Worm (Caenorhabditis elegans): ENCODE measurements around the gene bath-38.

bath-38 gene

DNA sequence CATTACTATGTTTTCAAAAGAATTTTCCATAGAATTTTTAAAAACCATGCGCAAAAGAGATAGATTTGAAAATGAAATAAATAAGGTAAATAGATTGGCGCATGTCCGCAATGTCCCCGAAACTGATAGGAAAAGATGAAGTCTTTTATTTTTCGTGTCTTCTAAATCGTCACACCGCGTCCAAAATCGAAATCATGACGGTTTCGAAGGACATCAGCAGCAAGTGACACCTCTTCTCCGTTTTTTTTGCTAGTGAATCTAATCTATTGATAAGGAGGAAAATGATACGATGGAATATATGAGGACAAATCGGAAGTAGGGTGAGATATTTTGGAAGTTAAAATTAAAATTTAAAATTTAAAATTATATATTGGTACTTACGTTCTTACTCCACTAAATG is 28.9 kb upstream of the bath-38 start:
- TF ChIP-seq elt-3 (tag; optimal IDR thresholded peaks at IDR 0.05) (peak in 2 of 3 experiments; percentile 71 to 92), elt-1 (tag; optimal IDR thresholded peaks at IDR 0.05) (no peak), ceh-82 (tag; optimal IDR thresholded peaks at IDR 0.05) (no peak)

DNA sequence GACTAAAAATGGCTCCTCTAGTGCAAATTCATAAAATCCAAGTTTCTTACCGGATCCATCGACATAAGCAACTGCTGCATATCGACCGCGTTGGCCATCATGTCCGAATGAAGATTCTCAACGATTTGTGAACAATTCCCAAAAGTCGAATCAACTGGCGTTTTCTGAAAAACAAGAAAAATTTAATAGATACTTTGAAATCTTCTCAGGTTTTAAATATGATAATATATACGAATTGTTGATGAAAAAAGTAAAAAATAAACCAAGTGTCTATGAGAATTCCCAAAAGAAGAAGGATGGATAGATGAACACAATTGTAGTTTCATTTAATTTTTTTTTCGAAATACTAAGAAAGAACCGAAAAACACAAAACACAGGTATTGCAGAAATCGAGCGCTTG is 22.7 kb upstream of the bath-38 start, which contains the start of gene die-1:
Gene die-1, minus strand, starts transcription at position 101 of the 400 bp plus-strand sequence.
- TF ChIP-seq pha-4 (tag; optimal IDR thresholded peaks at IDR 0.05) = no peak
- no peak for TF ChIP-seq nhr-76 (tag; optimal IDR thresholded peaks at IDR 0.05)
- TF ChIP-seq lin-15B (tag; optimal IDR thresholded peaks at IDR 0.05) = no peak
- TF ChIP-seq snpc-4 (tag; optimal IDR thresholded peaks at IDR 0.05) = no peak
- TF ChIP-seq nhr-25 (tag; optimal IDR thresholded peaks at IDR 0.05) = no peak
- TF ChIP-seq pqm-1 (tag; optimal IDR thresholded peaks at IDR 0.05) = no peak

ce11 chrII:10065472-10065871 is 20.4 kb upstream of the bath-38 start:
- TF ChIP-seq nhr-28 (tag; optimal IDR thresholded peaks at IDR 0.05) (no peak), unc-62 (GFP tag; optimal IDR thresholded peaks at IDR 0.05) (no peak), ceh-82 (tag; optimal IDR thresholded peaks at IDR 0.05) (no peak), ceh-16 (tag; optimal IDR thresholded peaks at IDR 0.05) (no peak), lsy-12 (tag; optimal IDR thresholded peaks at IDR 0.05) (no peak), tbx-2 (tag; optimal IDR thresholded peaks at IDR 0.05) (no peak), ZK546.5 (tag; optimal IDR thresholded peaks at IDR 0.05) (no peak), nhr-12 (tag; optimal IDR thresholded peaks at IDR 0.05) (no peak), daf-12 (tag; optimal IDR thresholded peaks at IDR 0.05) (no peak), nhr-25 (tag; optimal IDR thresholded peaks at IDR 0.05) (no peak), snpc-4 (tag; optimal IDR thresholded peaks at IDR 0.05) (no peak), unc-39 (tag; optimal IDR thresholded peaks at IDR 0.05) (no peak), zag-1 (tag; optimal IDR thresholded peaks at IDR 0.05) (no peak), lin-39 (tag; optimal IDR thresholded peaks at IDR 0.05) (no peak), elt-3 (tag; optimal IDR thresholded peaks at IDR 0.05) (no peak), elt-1 (tag; optimal IDR thresholded peaks at IDR 0.05) (no peak), sea-2 (GFP tag; optimal IDR thresholded peaks at IDR 0.05) (no peak), hmg-11 (tag; optimal IDR thresholded peaks at IDR 0.05) (no peak), nhr-11 (tag; optimal IDR thresholded peaks at IDR 0.05) (no peak), nhr-67 (tag; optimal IDR thresholded peaks at IDR 0.05) (no peak)

DNA sequence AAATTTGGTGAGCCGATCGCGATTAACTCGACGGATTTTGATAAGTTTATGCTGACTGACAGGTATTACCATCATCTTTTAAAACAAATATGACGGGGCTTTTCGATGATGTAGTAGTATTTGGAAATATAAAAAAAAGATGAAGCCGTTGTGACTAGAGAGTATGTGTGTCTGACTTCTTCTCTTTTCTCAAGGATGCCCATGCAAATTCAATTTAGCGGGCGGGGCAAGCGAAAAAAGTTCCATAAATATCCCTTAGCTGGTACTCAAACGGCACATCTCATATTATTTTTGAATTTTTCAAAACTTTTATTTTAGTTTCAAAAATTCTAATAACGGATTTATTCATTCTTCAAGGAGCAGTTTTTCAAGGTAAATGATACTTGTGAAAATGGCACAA is 15.4 kb upstream of the bath-38 start, which contains the start of gene stg-1:
Gene stg-1, minus strand, starts transcription at position 153 of the 400 bp plus-strand sequence.
- no peak for TF ChIP-seq nfya-1 (tag; optimal IDR thresholded peaks at IDR 0.05; ENCODE audit: insufficient read depth)
- no peak for TF ChIP-seq eor-1 (tag; optimal IDR thresholded peaks at IDR 0.05)
- no peak for TF ChIP-seq egl-5 (tag; optimal IDR thresholded peaks at IDR 0.05)
- no peak for TF ChIP-seq egl-27 (tag; optimal IDR thresholded peaks at IDR 0.05)
- no peak for TF ChIP-seq R02D3.7 (tag; optimal IDR thresholded peaks at IDR 0.05)
- no peak for TF ChIP-seq ceh-16 (tag; optimal IDR thresholded peaks at IDR 0.05)
- no peak for TF ChIP-seq lin-39 (tag; optimal IDR thresholded peaks at IDR 0.05)
- no peak for TF ChIP-seq snpc-4 (tag; optimal IDR thresholded peaks at IDR 0.05)
- TF ChIP-seq fos-1 (tag; optimal IDR thresholded peaks at IDR 0.05) = no peak
- TF ChIP-seq aly-2 (tag; optimal IDR thresholded peaks at IDR 0.05) = no peak
- TF ChIP-seq nhr-43 (tag; optimal IDR thresholded peaks at IDR 0.05; ENCODE audit: poor library complexity, severe bottlenecking) = no peak

DNA sequence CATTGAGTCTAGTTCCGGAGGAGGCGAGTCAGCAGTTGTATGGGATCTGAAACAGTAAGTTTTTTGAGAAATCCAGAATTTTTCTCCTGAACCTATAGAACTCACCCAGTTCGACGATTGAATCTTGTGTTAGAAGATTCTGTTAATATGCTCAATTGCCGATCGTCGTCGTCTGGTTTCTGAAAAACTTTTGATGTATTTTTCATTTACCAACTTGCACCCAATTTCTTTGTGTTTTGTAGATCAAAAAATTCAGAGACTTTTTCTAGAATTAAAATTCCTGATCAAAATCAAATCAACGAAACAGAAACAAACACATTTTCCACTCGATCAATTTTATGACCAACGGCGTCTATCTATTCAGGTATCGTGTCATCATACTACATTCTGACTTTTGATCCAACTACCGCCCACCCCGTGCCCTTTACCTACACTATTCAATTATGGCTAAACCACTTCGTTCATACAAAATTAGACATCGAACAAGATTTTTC is 11.5 kb upstream of the bath-38 start, which contains the start of gene C18D1.2:
Gene C18D1.2, plus strand, starts transcription at position 444 of the 494 bp plus-strand sequence.
- TF ChIP-seq fkh-2 (tag; optimal IDR thresholded peaks at IDR 0.05) (no peak), snpc-4 (tag; optimal IDR thresholded peaks at IDR 0.05) (no peak), tbx-2 (tag; optimal IDR thresholded peaks at IDR 0.05) (no peak), sea-2 (GFP tag; optimal IDR thresholded peaks at IDR 0.05) (no peak), nhr-43 (tag; optimal IDR thresholded peaks at IDR 0.05; ENCODE audit: poor library complexity, severe bottlenecking) (no peak), elt-3 (tag; optimal IDR thresholded peaks at IDR 0.05) (no peak), hmg-11 (tag; optimal IDR thresholded peaks at IDR 0.05) (no peak), lsy-12 (tag; optimal IDR thresholded peaks at IDR 0.05) (no peak), elt-1 (tag; optimal IDR thresholded peaks at IDR 0.05) (no peak), ZK546.5 (tag; optimal IDR thresholded peaks at IDR 0.05) (no peak), fkh-10 (GFP tag; optimal IDR thresholded peaks at IDR 0.05) (no peak), ceh-9 (tag; optimal IDR thresholded peaks at IDR 0.05) (no peak), ceh-28 (tag; optimal IDR thresholded peaks at IDR 0.05) (no peak), aly-2 (tag; optimal IDR thresholded peaks at IDR 0.05) (no peak), nhr-77 (tag; optimal IDR thresholded peaks at IDR 0.05) (no peak), nhr-23 (tag; optimal IDR thresholded peaks at IDR 0.05) (no peak), mml-1 (tag; optimal IDR thresholded peaks at IDR 0.05) (no peak), nhr-28 (tag; optimal IDR thresholded peaks at IDR 0.05) (no peak), unc-39 (tag; optimal IDR thresholded peaks at IDR 0.05) (no peak), lin-15B (tag; optimal IDR thresholded peaks at IDR 0.05) (no peak)

Measured in whole organism, L3 larva.